Worm (Caenorhabditis elegans) whole organism, mixed stage, embryonic: ENCODE measurements around the gene tmbi-4.

ENCODE experiments used
- M03D4.4 ChIP-seq: sonication (generic microtip); optimal IDR thresholded peaks from 2 replicates; lab custom pipeline; 2017; ENCODE audit warnings: mild to moderate bottlenecking, missing genetic modification characterization, missing compliant biosample characterization
- blmp-1 ChIP-seq: fragments of 150-350 bp; optimal IDR thresholded peaks from 2 replicates; lab custom pipeline; 2014; ENCODE audit warnings: missing biosample characterization, missing genetic modification characterization
- ceh-39 ChIP-seq: fragments of 150-350 bp; optimal IDR thresholded peaks from 2 replicates; lab custom pipeline; 2014; ENCODE audit warnings: missing biosample characterization, missing genetic modification characterization
- ceh-43 ChIP-seq: fragments of 200-800 bp; sonication (Bioruptor generic); optimal IDR thresholded peaks from 2 replicates; lab custom pipeline; 2018; ENCODE audit warnings: mild to moderate bottlenecking, missing genetic modification characterization, moderate library complexity, missing compliant biosample characterization
- ces-1 ChIP-seq: fragments of 150-350 bp; optimal IDR thresholded peaks from 2 replicates; lab custom pipeline; 2014; ENCODE audit warnings: missing biosample characterization, missing genetic modification reagents, missing genetic modification characterization
- cnd-1 ChIP-seq: fragments of 200-800 bp; sonication (Bioruptor generic); optimal IDR thresholded peaks from 2 replicates; lab custom pipeline; 2018; ENCODE audit warnings: mild to moderate bottlenecking, missing genetic modification characterization, missing compliant biosample characterization
- drap-1 ChIP-seq: fragments of 200-800 bp; sonication (Bioruptor generic); optimal IDR thresholded peaks from 3 replicates; lab custom pipeline; 2018; ENCODE audit warnings: mild to moderate bottlenecking, missing genetic modification characterization, missing compliant biosample characterization
- elt-3 ChIP-seq: fragments of 150-350 bp; optimal IDR thresholded peaks from 2 replicates; lab custom pipeline; 2014; ENCODE audit warnings: missing biosample characterization, missing genetic modification characterization
- hlh-1 ChIP-seq: fragments of 150-350 bp; optimal IDR thresholded peaks from 2 replicates; lab custom pipeline; 2014; ENCODE audit warnings: missing biosample characterization, missing genetic modification reagents, missing genetic modification characterization
- lin-13 ChIP-seq: fragments of 150-350 bp; optimal IDR thresholded peaks from 2 replicates; lab custom pipeline; 2014; ENCODE audit warnings: missing biosample characterization, missing genetic modification characterization
- lin-32 ChIP-seq: fragments of 200-800 bp; sonication (Bioruptor generic); optimal IDR thresholded peaks from 2 replicates; lab custom pipeline; 2018; ENCODE audit warnings: mild to moderate bottlenecking, missing genetic modification characterization, missing compliant biosample characterization
- lsy-2 ChIP-seq: fragments of 150-350 bp; optimal IDR thresholded peaks from 2 replicates; lab custom pipeline; 2014; ENCODE audit warnings: missing biosample characterization, missing genetic modification characterization
- mab-5 ChIP-seq: fragments of 150-350 bp; optimal IDR thresholded peaks from 2 replicates; lab custom pipeline; 2014; ENCODE audit warnings: missing biosample characterization, missing genetic modification characterization
- mep-1 ChIP-seq: fragments of 150-350 bp; optimal IDR thresholded peaks from 2 replicates; lab custom pipeline; 2017; ENCODE audit warnings: missing biosample characterization, missing genetic modification reagents, missing genetic modification characterization, inconsistent platforms
- mls-2 ChIP-seq: sonication (generic microtip); optimal IDR thresholded peaks from 2 replicates; lab custom pipeline; 2016; ENCODE audit warnings: mild to moderate bottlenecking, missing genetic modification characterization, moderate library complexity, missing compliant biosample characterization
- nhr-12 ChIP-seq: fragments of 150-350 bp; optimal IDR thresholded peaks from 2 replicates; lab custom pipeline; 2014; ENCODE audit warnings: missing biosample characterization, missing genetic modification characterization
- nhr-2 ChIP-seq: fragments of 150-350 bp; optimal IDR thresholded peaks from 2 replicates; lab custom pipeline; 2014; ENCODE audit warnings: missing biosample characterization, missing genetic modification characterization
- nhr-237 ChIP-seq: fragments of 150-350 bp; optimal IDR thresholded peaks from 2 replicates; lab custom pipeline; 2014; ENCODE audit warnings: missing biosample characterization, missing genetic modification characterization
- nhr-28 ChIP-seq: fragments of 150-350 bp; optimal IDR thresholded peaks from 2 replicates; lab custom pipeline; 2014; ENCODE audit warnings: missing biosample characterization, missing genetic modification characterization
- nhr-76 ChIP-seq: sonication (generic microtip); optimal IDR thresholded peaks from 2 replicates; lab custom pipeline; 2017; ENCODE audit warnings: missing biosample characterization, missing genetic modification characterization
- pha-4 ChIP-seq: fragments of 150-350 bp; optimal IDR thresholded peaks from 2 replicates; lab custom pipeline; 2018; ENCODE audit warnings: missing biosample characterization, missing genetic modification reagents, missing genetic modification characterization
- snpc-4 ChIP-seq: fragments of 150-350 bp; optimal IDR thresholded peaks from 2 replicates; lab custom pipeline; 2014; ENCODE audit warnings: missing biosample characterization, missing genetic modification characterization
- unc-120 ChIP-seq: sonication (generic microtip); optimal IDR thresholded peaks from 2 replicates; lab custom pipeline; 2017; ENCODE audit warnings: missing genetic modification characterization, missing compliant biosample characterization; ENCODE audit not compliant: poor library complexity, severe bottlenecking
- unc-39 ChIP-seq: fragments of 150-350 bp; optimal IDR thresholded peaks from 2 replicates; lab custom pipeline; 2014; ENCODE audit warnings: missing biosample characterization, missing genetic modification characterization
- unc-62 ChIP-seq: fragments of 150-350 bp; optimal IDR thresholded peaks from 2 replicates; lab custom pipeline; 2014; ENCODE audit warnings: missing biosample characterization, missing genetic modification reagents, missing genetic modification characterization
- zip-8 ChIP-seq: fragments of 150-350 bp; optimal IDR thresholded peaks from 2 replicates; lab custom pipeline; 2014; ENCODE audit warnings: missing biosample characterization, missing genetic modification characterization
- ztf-11 ChIP-seq: fragments of 150-350 bp; optimal IDR thresholded peaks from 2 replicates; lab custom pipeline; 2014; ENCODE audit warnings: missing biosample characterization, missing genetic modification characterization

Gene tmbi-4

DNA sequence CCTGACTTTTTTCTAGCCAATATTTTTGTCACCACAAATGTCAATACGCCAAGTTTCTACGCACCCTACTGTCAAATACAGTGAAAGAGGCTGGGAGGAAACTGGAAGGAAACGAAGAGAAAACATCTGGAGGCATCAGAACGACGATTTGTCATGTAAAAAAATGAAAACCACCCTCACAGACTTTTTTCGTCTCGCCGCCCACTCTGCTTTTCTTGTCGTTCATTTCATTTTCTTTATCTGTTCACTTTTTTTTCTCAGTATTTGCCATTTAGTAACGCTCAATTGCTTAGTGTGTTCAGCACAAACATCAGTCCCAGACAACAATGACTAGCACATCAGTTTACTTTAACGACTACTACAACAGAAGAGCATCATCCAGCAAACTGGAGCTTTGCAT, 4.6 kb upstream of the tmbi-4 start, which contains the start of gene B0563.5:
Gene B0563.5, plus strand, starts transcription at position 301 of the 400 bp plus-strand sequence.
- no peak for TF ChIP-seq nhr-2 (tag; lab: Kevin White, UChicago)

- no peak for TF ChIP-seq snpc-4 (tag; lab: Kevin White, UChicago)
- TF ChIP-seq ceh-39 (tag; lab: Kevin White, UChicago), result no peak
- no peak for TF ChIP-seq zip-8 (tag; lab: Kevin White, UChicago)
- no peak for TF ChIP-seq mab-5
- no peak for TF ChIP-seq unc-39
- no peak for TF ChIP-seq nhr-237
- no peak for TF ChIP-seq nhr-2 (tag; lab: Kevin White, UChicago)
- TF ChIP-seq ceh-43 (GFP tag; lab: Kevin White, UChicago), result no peak
- TF ChIP-seq lsy-2 (tag; lab: Kevin White, UChicago), result no peak
- TF ChIP-seq elt-3, result no peak
These were observed 3.5 kb upstream of the tmbi-4 start for ce11 chrX:9146953-9147352.

- TF ChIP-seq mls-2 (no peak), blmp-1 (tag; lab: Kevin White, UChicago) (no peak), lsy-2 (tag; lab: Kevin White, UChicago) (no peak), nhr-12 (tag; lab: Kevin White, UChicago) (no peak), ces-1 (GFP tag; lab: Kevin White, UChicago) (no peak), lin-32 (GFP tag; lab: Kevin White, UChicago) (no peak), hlh-1 (tag; lab: Kevin White, UChicago) (no peak), unc-62 (GFP tag; lab: Kevin White, UChicago) (no peak), cnd-1 (tag; lab: Kevin White, UChicago) (no peak), nhr-237 (no peak), nhr-28 (tag; lab: Kevin White, UChicago) (no peak), mab-5 (no peak), ztf-11 (tag; lab: Kevin White, UChicago) (no peak), unc-39 (no peak), lin-13 (no peak), ceh-43 (GFP tag; lab: Kevin White, UChicago) (no peak), drap-1 (GFP tag; lab: Kevin White, UChicago) (no peak)
These were observed 3.7 kb downstream of the tmbi-4 start, which contains the start of gene B0563.7 for ce11 chrX:9154216-9154615. TSS of gene B0563.7 (minus strand) at chrX:9154316.

DNA sequence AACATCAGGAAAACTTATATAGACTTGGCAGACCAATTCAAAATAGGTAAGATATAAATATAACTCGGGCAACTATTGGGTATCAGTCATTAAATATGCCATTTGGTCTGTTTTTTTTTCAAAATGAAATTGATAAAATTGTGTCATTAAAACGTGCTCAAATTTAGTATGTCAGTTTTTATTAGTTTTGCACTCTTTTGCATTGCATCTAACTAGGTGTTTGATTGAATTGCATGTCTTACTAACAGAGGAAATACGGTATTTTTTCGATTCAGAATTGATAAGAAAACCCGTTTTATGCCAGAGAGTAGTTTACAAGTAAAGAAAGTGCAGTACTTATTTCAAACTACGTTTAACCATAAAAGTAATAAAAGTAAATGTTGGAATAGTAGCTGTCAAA, 5.3 kb downstream of the tmbi-4 start:
- TF ChIP-seq lsy-2 (tag; lab: Kevin White, UChicago), result no peak
- TF ChIP-seq ceh-43 (GFP tag; lab: Kevin White, UChicago), result no peak
- no peak for TF ChIP-seq nhr-76 (tag; lab: Kevin White, UChicago)
- TF ChIP-seq, all 35 proteins: peak for 0

- TF ChIP-seq unc-120 (tag; lab: Kevin White, UChicago) (peak; percentile 73), lsy-2 (tag; lab: Kevin White, UChicago) (no peak), M03D4.4 (tag; lab: Kevin White, UChicago) (no peak), ceh-39 (tag; lab: Kevin White, UChicago) (no peak), ztf-11 (tag; lab: Kevin White, UChicago) (no peak), snpc-4 (tag; lab: Kevin White, UChicago) (no peak), hlh-1 (tag; lab: Kevin White, UChicago) (peak; percentile 96), ces-1 (GFP tag; lab: Kevin White, UChicago) (peak; percentile 88), elt-3 (no peak), mab-5 (no peak), unc-62 (GFP tag; lab: Kevin White, UChicago) (peak; percentile 66)
- TF ChIP-seq, all 35 proteins: peak for 4
These were observed 10.9 kb downstream of the tmbi-4 start for ce11 chrX:9161253-9161904.

- TF ChIP-seq nhr-2 (tag; lab: Kevin White, UChicago) (no peak), nhr-237 (no peak), elt-3 (no peak), ztf-11 (tag; lab: Kevin White, UChicago) (no peak), unc-62 (GFP tag; lab: Kevin White, UChicago) (no peak), nhr-28 (tag; lab: Kevin White, UChicago) (no peak), lsy-2 (tag; lab: Kevin White, UChicago) (no peak), M03D4.4 (tag; lab: Kevin White, UChicago) (no peak), mab-5 (no peak), lin-32 (GFP tag; lab: Kevin White, UChicago) (no peak), zip-8 (tag; lab: Kevin White, UChicago) (no peak), mep-1 (tag; lab: Kevin White, UChicago) (no peak), pha-4 (tag; lab: Kevin White, UChicago) (no peak), hlh-1 (tag; lab: Kevin White, UChicago) (no peak), mls-2 (no peak)
These were observed 12.4 kb downstream of the tmbi-4 start, which contains the start of gene tsp-11 for ce11 chrX:9162864-9163263. TSS of gene tsp-11 (plus strand) at chrX:9163164.
